Fruit fly (Drosophila melanogaster): Measurements from ENCODE around the gene PolH.

DNA sequence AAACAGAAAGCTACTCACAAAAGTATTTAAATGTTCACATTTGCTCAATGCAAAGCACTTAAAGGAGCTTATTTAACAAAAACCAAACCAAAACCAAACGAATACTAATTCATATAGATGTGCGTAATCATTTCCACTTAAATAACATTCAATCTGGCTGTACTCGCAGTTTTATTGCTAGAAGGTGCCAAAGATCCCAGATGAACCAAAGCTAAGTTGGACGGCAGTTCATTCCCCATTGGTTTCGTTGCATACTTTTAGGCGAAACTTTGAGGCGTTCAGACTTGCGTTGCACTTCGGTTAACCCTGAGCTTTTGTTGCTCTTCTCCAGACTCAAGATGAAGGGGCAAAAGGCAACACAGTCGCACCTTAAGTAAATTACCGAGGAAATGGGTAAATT is 11.4 kb downstream of the PolH start:
- no peak for TF ChIP-seq salm (tag; optimal IDR thresholded peaks at IDR 0.05)
- TF ChIP-seq sima (GFP tag; optimal IDR thresholded peaks at IDR 0.05), result no peak
- no peak for TF ChIP-seq CG11247 (GFP tag; IDR thresholded peaks at IDR 0.05)
- TF ChIP-seq fd102C (GFP tag; optimal IDR thresholded peaks at IDR 0.05), result no peak
- TF ChIP-seq CG12769 (tag; optimal IDR thresholded peaks at IDR 0.05), result no peak
- no peak for TF ChIP-seq so (GFP tag; IDR thresholded peaks at IDR 0.05)
